Worm (Caenorhabditis elegans) whole organism, L4/young adult: Measurements from ENCODE around the gene C02F5.13.

Source experiments
- dao-5 ChIP-seq: sonication (generic microtip); optimal IDR thresholded peaks from 2 replicates; lab custom pipeline; 2016; ENCODE audit warnings: missing genotype, missing genetic modification characterization, moderate library complexity, missing compliant biosample characterization
- him-1 ChIP-seq: sonication (generic microtip); optimal IDR thresholded peaks from 2 replicates; lab custom pipeline; 2016; ENCODE audit warnings: missing genotype, missing genetic modification reagents, missing genetic modification characterization, missing compliant biosample characterization

ce11 chrIII:8209775-8210174 is 37.4 kb upstream of the C02F5.13 start, which contains the start of gene C30A5.10:
- TF ChIP-seq him-1 (tag; lab: Kevin White, UChicago) (no peak), dao-5 (tag; lab: Kevin White, UChicago) (no peak)
